Fruit fly (Drosophila melanogaster): ENCODE data around the gene CG11679.

- TF ChIP-seq psq (optimal IDR thresholded peaks at IDR 0.05) (no peak), Myc (optimal IDR thresholded peaks at IDR 0.05) (no peak), h (optimal IDR thresholded peaks at IDR 0.05) (no peak)
Observed at dm6 chrX:15733192-15733892, 5.4 kb downstream of the CG11679 start.
